Worm (Caenorhabditis elegans): ENCODE data around the gene afmd-2.

afmd-2 gene

ce11 chrIV:13464620-13465019 is 44.4 kb upstream of the afmd-2 start:
- TF ChIP-seq dox-1 (GFP tag; IDR thresholded peaks at IDR 0.05): 0 out of 2 replicates have a peak, but pooled peaks have one; percentile 6
- TF ChIP-seq hsf-1 (GFP tag; IDR thresholded peaks at IDR 0.05): peak; percentile 95
- peak; percentile 28; the same call in 1 of the 2 replicates for TF ChIP-seq egrh-3 (GFP tag; IDR thresholded peaks at IDR 0.05)
- 0 out of 2 replicates have a peak, but pooled peaks have one; percentile 47 for TF ChIP-seq cebp-2 (GFP tag; IDR thresholded peaks at IDR 0.05)

ce11 chrIV:13465797-13466196 is 43.2 kb upstream of the afmd-2 start, which contains the start of gene fezf-1:
fezf-1 (plus strand) TSS chrIV:13466097.
- TF ChIP-seq bed-2 (GFP tag; IDR thresholded peaks at IDR 0.05) (no peak), aptf-3 (GFP tag; IDR thresholded peaks at IDR 0.05) (no peak), Y53G8AR.9 (GFP tag; conservative IDR thresholded peaks at IDR 0.05) (no peak), pbrm-1 (GFP tag; IDR thresholded peaks at IDR 0.05) (no peak), sptf-2 (GFP tag; optimal IDR thresholded peaks at IDR 0.05) (no peak), sdz-38 (tag; optimal IDR thresholded peaks at IDR 0.05) (no peak), zfh-2 (GFP tag; conservative IDR thresholded peaks at IDR 0.05) (no peak), snpc-1.3 (tag; optimal IDR thresholded peaks at IDR 0.05; ENCODE audit: insufficient read depth) (no peak), ZK185.1 (tag; optimal IDR thresholded peaks at IDR 0.05; ENCODE audit: poor library complexity, severe bottlenecking) (no peak), gei-17 (GFP tag; optimal IDR thresholded peaks at IDR 0.05) (no peak), ets-4 (GFP tag; optimal IDR thresholded peaks at IDR 0.05) (no peak)

- TF ChIP-seq nfya-1 (tag; optimal IDR thresholded peaks at IDR 0.05; ENCODE audit: borderline replicate concordance, insufficient read depth) (no peak), F22D6.2 (tag; optimal IDR thresholded peaks at IDR 0.05) (no peak), dpff-1 (tag; optimal IDR thresholded peaks at IDR 0.05) (no peak), mes-4 (tag; optimal IDR thresholded peaks at IDR 0.05) (no peak), ceh-91 (GFP tag; IDR thresholded peaks at IDR 0.05) (no peak), nhr-179 (tag; optimal IDR thresholded peaks at IDR 0.05) (no peak), gei-17 (GFP tag; optimal IDR thresholded peaks at IDR 0.05) (no peak), ceh-100 (GFP tag; IDR thresholded peaks at IDR 0.05) (no peak), lsl-1 (GFP tag; optimal IDR thresholded peaks at IDR 0.05) (no peak), ekl-4 (GFP tag; IDR thresholded peaks at IDR 0.05) (no peak), B0035.1 (tag; optimal IDR thresholded peaks at IDR 0.05) (no peak), F33H1.4 (GFP tag; IDR thresholded peaks at IDR 0.05) (no peak), ceh-58 (GFP tag; IDR thresholded peaks at IDR 0.05) (no peak)
Observed at ce11 chrIV:13472011-13472410, 37.0 kb upstream of the afmd-2 start, which contains the start of the genes ttbk-8.1 and Y38H8A.4. ttbk-8.1 (plus strand) TSS chrIV:13472311. Y38H8A.4 (minus strand) TSS chrIV:13472376.

ce11 chrIV:13474132-13474531 is 34.9 kb upstream of the afmd-2 start, which contains the start of gene Y38H8A.2:
Y38H8A.2 (plus strand) TSS chrIV:13474432.
- TF ChIP-seq atf-7 (tag; optimal IDR thresholded peaks at IDR 0.05): no peak
- no peak for TF ChIP-seq C17E4.6 (GFP tag; IDR thresholded peaks at IDR 0.05)
- TF ChIP-seq Y56A3A.18 (GFP tag; IDR thresholded peaks at IDR 0.05): no peak
- TF ChIP-seq tbx-9 (tag; optimal IDR thresholded peaks at IDR 0.05; ENCODE audit: borderline replicate concordance): no peak
- no peak for TF ChIP-seq ztf-22 (GFP tag; optimal IDR thresholded peaks at IDR 0.05)
- TF ChIP-seq ekl-4 (GFP tag; IDR thresholded peaks at IDR 0.05): no peak
- TF ChIP-seq bed-2 (GFP tag; IDR thresholded peaks at IDR 0.05): no peak
- no peak for TF ChIP-seq nfya-1 (tag; optimal IDR thresholded peaks at IDR 0.05; ENCODE audit: borderline replicate concordance, insufficient read depth)
- TF ChIP-seq sptf-2 (GFP tag; optimal IDR thresholded peaks at IDR 0.05): no peak
- no peak for TF ChIP-seq attf-5 (GFP tag; optimal IDR thresholded peaks at IDR 0.05)
- TF ChIP-seq F10E7.11 (tag; optimal IDR thresholded peaks at IDR 0.05): no peak
- no peak for TF ChIP-seq lsy-27 (tag; optimal IDR thresholded peaks at IDR 0.05; ENCODE audit: borderline replicate concordance, insufficient read depth)
- TF ChIP-seq K11D2.4 (GFP tag; IDR thresholded peaks at IDR 0.05): no peak
- TF ChIP-seq him-1 (tag; optimal IDR thresholded peaks at IDR 0.05): no peak
- no peak for TF ChIP-seq attf-3 (GFP tag; conservative IDR thresholded peaks at IDR 0.05)
- no peak for TF ChIP-seq let-526 (GFP tag; IDR thresholded peaks at IDR 0.05)
- no peak for TF ChIP-seq chd-7 (tag; optimal IDR thresholded peaks at IDR 0.05)

All from whole organism, young adult.